Fruit fly (Drosophila melanogaster): ENCODE measurements around the gene CG16782.

CG16782 gene

dm6 chrX:3482119-3483014 lies 22.3 kb upstream of the CG16782 start, which contains the start of the genes CG10804 and CG10802 (continued):
- TF ChIP-seq Camta (GFP tag; optimal IDR thresholded peaks at IDR 0.05) (peak; percentile 50), CG2116 (GFP tag; optimal IDR thresholded peaks at IDR 0.05) (peak; percentile 82), Sox100B (GFP tag; optimal IDR thresholded peaks at IDR 0.05) (no peak), hkb (optimal IDR thresholded peaks at IDR 0.05) (no peak), hkb (GFP tag; IDR thresholded peaks at IDR 0.05) (peak; percentile 49; the same call in 1 of the 2 replicates), CG11560 (tag; IDR thresholded peaks at IDR 0.05) (peak; percentile 68; the same call in 2 of the 3 replicates), usp (GFP tag; optimal IDR thresholded peaks at IDR 0.05) (no peak), Meics (GFP tag; optimal IDR thresholded peaks at IDR 0.05) (peak; percentile 51), Hand (GFP tag; optimal IDR thresholded peaks at IDR 0.05) (no peak), Myb (GFP tag; optimal IDR thresholded peaks at IDR 0.05) (peak; percentile 97), CG13287 (GFP tag; IDR thresholded peaks at IDR 0.05; ENCODE audit: partially characterized antibody) (peak; percentile 78), amos (GFP tag; IDR thresholded peaks at IDR 0.05; ENCODE audit: partially characterized antibody) (peak; percentile 69), p53 (GFP tag; optimal IDR thresholded peaks at IDR 0.05) (peak; percentile 52), pita (GFP tag; optimal IDR thresholded peaks at IDR 0.05) (no peak), CG12391 (tag; optimal IDR thresholded peaks at IDR 0.05) (peak; percentile 85), Atf-2 (GFP tag; optimal IDR thresholded peaks at IDR 0.05) (peak; percentile 75), croc (GFP tag; conservative IDR thresholded peaks at IDR 0.05) (peak; percentile 63), CG3847 (GFP tag; IDR thresholded peaks at IDR 0.05) (peak; percentile 79), Doc2 (GFP tag; IDR thresholded peaks at IDR 0.05) (0 out of 2 replicates have a peak, but pooled peaks have one; percentile 9), bab2 (GFP tag; optimal IDR thresholded peaks at IDR 0.05) (peak; percentile 77), Lhr (GFP tag; optimal IDR thresholded peaks at IDR 0.05) (peak; percentile 69), CG8478 (optimal IDR thresholded peaks at IDR 0.05) (no peak), D19B (GFP tag; optimal IDR thresholded peaks at IDR 0.05) (peak; percentile 60), CG7839 (tag; optimal IDR thresholded peaks at IDR 0.05) (no peak), Six4 (GFP tag; optimal IDR thresholded peaks at IDR 0.05) (peak; percentile 44), sens (GFP tag) (peak; percentile 97), CG31441 (GFP tag; IDR thresholded peaks at IDR 0.05) (peak; percentile 86), oc (tag; optimal IDR thresholded peaks at IDR 0.05) (no peak), CG1647 (GFP tag; optimal IDR thresholded peaks at IDR 0.05) (peak; percentile 74), Hsf (GFP tag; optimal IDR thresholded peaks at IDR 0.05) (peak; percentile 82), Trl (optimal IDR thresholded peaks at IDR 0.05) (no peak), Trl (GFP tag; optimal IDR thresholded peaks at IDR 0.05) (peak; percentile 85), CG6272 (GFP tag; IDR thresholded peaks at IDR 0.05) (peak; percentile 92), slbo (GFP tag; IDR thresholded peaks at IDR 0.05) (peak; percentile 90), CG18476 (GFP tag; optimal IDR thresholded peaks at IDR 0.05) (peak; percentile 49), seq (GFP tag; IDR thresholded peaks at IDR 0.05) (peak; percentile 70), MESR4 (GFP tag; optimal IDR thresholded peaks at IDR 0.05) (peak; percentile 39), wor (GFP tag; IDR thresholded peaks at IDR 0.05) (peak; percentile 57), CG15514 (GFP tag; optimal IDR thresholded peaks at IDR 0.05) (peak; percentile 99), CG8089 (GFP tag; optimal IDR thresholded peaks at IDR 0.05) (peak; percentile 67), en (GFP tag; optimal IDR thresholded peaks at IDR 0.05) (peak; percentile 34), ERR (GFP tag; optimal IDR thresholded peaks at IDR 0.05) (peak; percentile 41), sens-2 (GFP tag; IDR thresholded peaks at IDR 0.05) (peak; percentile 51; the same call in 1 of the 2 replicates), HLH54F (GFP tag; optimal IDR thresholded peaks at IDR 0.05) (peak; percentile 86), sob (GFP tag; IDR thresholded peaks at IDR 0.05) (peak; percentile 89), CG10267 (tag; optimal IDR thresholded peaks at IDR 0.05) (peak; percentile 67), CG6683 (GFP tag; optimal IDR thresholded peaks at IDR 0.05) (no peak), gro (GFP tag; optimal IDR thresholded peaks at IDR 0.05) (peak; percentile 70), CG1602 (GFP tag; optimal IDR thresholded peaks at IDR 0.05) (peak; percentile 74), CG4820 (GFP tag; optimal IDR thresholded peaks at IDR 0.05) (peak; percentile 68)
